Worm (Caenorhabditis elegans) whole organism, young adult: Measurements from ENCODE around the gene nhl-2.

ENCODE experiments used
- B0261.1 ChIP-seq: sonication (generic microtip); optimal IDR thresholded peaks from 2 replicates; lab custom pipeline; 2016; ENCODE audit warnings: mild to moderate bottlenecking, missing genetic modification characterization, moderate library complexity, missing compliant biosample characterization
- D2030.7 ChIP-seq: fragments of 200-800 bp; sonication (Bioruptor generic); IDR thresholded peaks from 2 replicates; pipeline ENCODE4 v1.3.6; 2022; ENCODE audit warnings: missing genetic modification reagents, missing genetic modification characterization, missing compliant biosample characterization
- Y53G8AR.9 ChIP-seq: fragments of 200-800 bp; sonication (Bioruptor generic); conservative IDR thresholded peaks from 2 replicates; pipeline ENCODE4 v1.3.6; 2022; ENCODE audit warnings: missing genetic modification reagents, missing genetic modification characterization, missing compliant biosample characterization
- Y79H2A.3 ChIP-seq: fragments of 200-800 bp; sonication (Bioruptor generic); conservative IDR thresholded peaks from 2 replicates; pipeline ENCODE4 v1.3.6; 2022; ENCODE audit warnings: missing genetic modification reagents, missing genetic modification characterization, missing compliant biosample characterization
- aptf-2 ChIP-seq: fragments of 200-800 bp; sonication (Bioruptor generic); conservative IDR thresholded peaks from 2 replicates; pipeline ENCODE4 v1.3.6; 2022; ENCODE audit warnings: missing genetic modification reagents, missing genetic modification characterization, missing compliant biosample characterization
- attf-6 ChIP-seq: fragments of 200-800 bp; sonication (Bioruptor generic); IDR thresholded peaks from 2 replicates; pipeline ENCODE4 v1.3.6; 2022; ENCODE audit warnings: missing genetic modification reagents, missing genetic modification characterization, missing compliant biosample characterization
- cebp-2 ChIP-seq: fragments of 200-800 bp; sonication (Bioruptor generic); IDR thresholded peaks from 2 replicates; pipeline ENCODE4 v1.3.6; 2022; ENCODE audit warnings: missing genetic modification characterization, missing compliant biosample characterization
- ceh-40 ChIP-seq: fragments of 200-800 bp; sonication (Bioruptor generic); IDR thresholded peaks from 2 replicates; pipeline ENCODE4 v1.3.6; 2022; ENCODE audit warnings: missing genetic modification characterization, missing compliant biosample characterization
- lin-26 ChIP-seq: fragments of 200-800 bp; sonication (Bioruptor generic); IDR thresholded peaks from 2 replicates; pipeline ENCODE4 v1.3.6; 2022; ENCODE audit warnings: missing genetic modification reagents, missing genetic modification characterization, missing compliant biosample characterization
- madf-10 ChIP-seq: sonication (generic microtip); optimal IDR thresholded peaks from 2 replicates; lab custom pipeline; 2016; ENCODE audit warnings: mild to moderate bottlenecking, missing genetic modification characterization, missing compliant biosample characterization
- somi-1 ChIP-seq: fragments of 200-800 bp; sonication (Bioruptor generic); optimal IDR thresholded peaks from 2 replicates; lab custom pipeline; 2018; ENCODE audit warnings: mild to moderate bottlenecking, missing genetic modification characterization, missing compliant biosample characterization
- ztf-6 ChIP-seq: fragments of 200-800 bp; sonication (Bioruptor generic); IDR thresholded peaks from 2 replicates; pipeline ENCODE4 v1.3.6; 2022; ENCODE audit warnings: missing genetic modification reagents, missing genetic modification characterization, missing compliant biosample characterization

DNA sequence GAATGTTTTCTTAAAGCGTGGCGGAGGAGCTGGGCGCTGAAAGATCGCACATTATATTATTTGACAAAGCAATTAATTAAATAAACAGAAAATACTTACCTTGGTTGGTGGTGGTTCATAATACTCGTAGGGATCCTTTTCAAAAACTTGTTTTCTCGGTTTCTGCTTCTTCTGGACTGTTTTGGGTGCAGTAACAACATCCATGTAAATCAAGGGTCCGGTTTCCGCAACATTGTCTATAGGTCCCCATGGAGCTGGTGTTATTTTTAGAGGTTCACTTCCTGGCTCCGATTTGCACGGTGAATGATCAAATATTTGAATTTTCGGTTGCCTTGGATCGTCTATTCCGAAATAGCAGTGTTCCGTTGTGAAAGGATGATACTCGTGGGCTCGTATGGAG is 25.2 kb upstream of the nhl-2 start:
- TF ChIP-seq ztf-6 (no peak), madf-10 (no peak), D2030.7 (GFP tag; lab: Robert Waterston, UW) (no peak), ceh-40 (GFP tag; lab: Robert Waterston, UW) (no peak), somi-1 (GFP tag; lab: Kevin White, UChicago) (no peak), attf-6 (no peak), Y53G8AR.9 (GFP tag; lab: Robert Waterston, UW) (no peak), aptf-2 (GFP tag; lab: Robert Waterston, UW) (no peak), lin-26 (GFP tag; lab: Robert Waterston, UW) (no peak), cebp-2 (GFP tag; lab: Robert Waterston, UW) (no peak), B0261.1 (tag; lab: Kevin White, UChicago) (no peak), Y79H2A.3 (GFP tag; lab: Robert Waterston, UW) (no peak)
